Worm (Caenorhabditis elegans) whole organism, mixed stage, embryonic: ENCODE results near the gene mca-1.

ENCODE experiments used
- blmp-1 ChIP-seq: fragments of 150-350 bp; optimal IDR thresholded peaks from 2 replicates; lab custom pipeline; 2014; ENCODE audit warnings: missing biosample characterization, missing genetic modification characterization
- ces-1 ChIP-seq: fragments of 150-350 bp; optimal IDR thresholded peaks from 2 replicates; lab custom pipeline; 2014; ENCODE audit warnings: missing biosample characterization, missing genetic modification reagents, missing genetic modification characterization
- nhr-12 ChIP-seq: fragments of 150-350 bp; optimal IDR thresholded peaks from 2 replicates; lab custom pipeline; 2014; ENCODE audit warnings: missing biosample characterization, missing genetic modification characterization

- TF ChIP-seq blmp-1 (tag; lab: Kevin White, UChicago) = no peak
- no peak for TF ChIP-seq ces-1
- no peak for TF ChIP-seq nhr-12 (tag; lab: Kevin White, UChicago)
Observed at ce11 chrIV:9632966-9633494, 1.7 kb downstream of the mca-1 start.
